Worm (Caenorhabditis elegans) whole organism, L4 larva: Measurements from ENCODE around the gene nlp-21.

Experiments used
- D1046.2 ChIP-seq: fragments of 200-800 bp; sonication (Bioruptor generic); IDR thresholded peaks from 2 replicates; pipeline ENCODE4 v1.3.6; 2022; ENCODE audit warnings: missing genetic modification characterization, missing compliant biosample characterization
- F37D6.2 ChIP-seq: sonication (generic microtip); optimal IDR thresholded peaks from 2 replicates; lab custom pipeline; 2016; ENCODE audit warnings: mild to moderate bottlenecking, missing genetic modification characterization, missing compliant biosample characterization
- R02D3.7 ChIP-seq: fragments of 150-350 bp; sonication (generic microtip); optimal IDR thresholded peaks from 3 replicates; lab custom pipeline; 2014; ENCODE audit warnings: missing biosample characterization, missing genetic modification characterization
- T26A8.4 ChIP-seq: fragments of 200-800 bp; sonication (Bioruptor generic); IDR thresholded peaks from 2 replicates; pipeline ENCODE4 v1.3.6; 2022; ENCODE audit warnings: missing genetic modification characterization, missing compliant biosample characterization
- Y48G9A.11 ChIP-seq: fragments of 200-800 bp; sonication (Bioruptor generic); IDR thresholded peaks from 2 replicates; pipeline ENCODE4 v1.3.6; 2022; ENCODE audit warnings: missing genetic modification reagents, missing genetic modification characterization, missing compliant biosample characterization
- Y5F2A.4 ChIP-seq: fragments of 200-800 bp; sonication (Bioruptor generic); optimal IDR thresholded peaks from 2 replicates; lab custom pipeline; 2018; ENCODE audit warnings: mild to moderate bottlenecking, missing genetic modification characterization, missing compliant biosample characterization
- ZK337.2 ChIP-seq: fragments of 200-800 bp; sonication (Bioruptor generic); IDR thresholded peaks from 2 replicates; pipeline ENCODE4 v1.3.6; 2022; ENCODE audit warnings: missing genetic modification reagents, missing genetic modification characterization, missing compliant biosample characterization
- ZK546.5 ChIP-seq, 2 experiments: sonication (generic microtip); optimal IDR thresholded peaks; 2 replicates each; lab custom pipeline; 2017; ENCODE audit warnings: missing biosample characterization in 2 of 2, missing genetic modification characterization in 2 of 2
- arid-1 ChIP-seq: fragments of 200-800 bp; sonication (Bioruptor generic); conservative IDR thresholded peaks from 2 replicates; pipeline ENCODE4 v1.3.6; 2022; ENCODE audit warnings: missing genetic modification reagents, missing genetic modification characterization, missing compliant biosample characterization
- ceh-28 ChIP-seq: fragments of 150-350 bp; optimal IDR thresholded peaks from 2 replicates; lab custom pipeline; 2014; ENCODE audit warnings: missing biosample characterization, missing genetic modification reagents, missing genetic modification characterization
- ceh-44 ChIP-seq: fragments of 200-800 bp; sonication (Bioruptor generic); IDR thresholded peaks from 2 replicates; pipeline ENCODE4 v1.3.6; 2022; ENCODE audit warnings: missing genetic modification reagents, missing genetic modification characterization, missing compliant biosample characterization
- daf-12 ChIP-seq: fragments of 150-350 bp; optimal IDR thresholded peaks from 2 replicates; lab custom pipeline; 2014; ENCODE audit warnings: missing biosample characterization, missing genetic modification reagents, missing genetic modification characterization
- dmd-6 ChIP-seq: fragments of 200-800 bp; sonication (Bioruptor generic); IDR thresholded peaks from 2 replicates; pipeline ENCODE4 v1.3.6; 2022; ENCODE audit warnings: missing genetic modification reagents, missing genetic modification characterization, missing compliant biosample characterization
- dmd-8 ChIP-seq: fragments of 200-800 bp; sonication (Bioruptor generic); IDR thresholded peaks from 2 replicates; pipeline ENCODE4 v1.3.6; 2022; ENCODE audit warnings: missing genetic modification characterization, missing compliant biosample characterization
- dpl-1 ChIP-seq: fragments of 150-350 bp; optimal IDR thresholded peaks from 2 replicates; lab custom pipeline; 2014; ENCODE audit warnings: missing biosample characterization, missing genetic modification reagents, missing genetic modification characterization
- duxl-1 ChIP-seq: sonication (generic microtip); optimal IDR thresholded peaks from 2 replicates; lab custom pipeline; 2016; ENCODE audit warnings: mild to moderate bottlenecking, missing genetic modification characterization, moderate library complexity, missing compliant biosample characterization; ENCODE audit not compliant: poor library complexity
- dve-1 ChIP-seq: sonication (generic microtip); optimal IDR thresholded peaks from 2 replicates; lab custom pipeline; 2017; ENCODE audit warnings: antibody characterized with exemption, mild to moderate bottlenecking, missing genetic modification characterization, missing compliant biosample characterization; ENCODE audit not compliant: insufficient read depth
- egl-27 ChIP-seq: sonication (generic microtip); optimal IDR thresholded peaks from 3 replicates; lab custom pipeline; 2017; ENCODE audit warnings: missing biosample characterization, missing genetic modification reagents, missing genetic modification characterization
- fkh-10 ChIP-seq: fragments of 150-350 bp; optimal IDR thresholded peaks from 2 replicates; lab custom pipeline; 2014; ENCODE audit warnings: missing biosample characterization, missing genetic modification reagents, missing genetic modification characterization
- hlh-11 ChIP-seq: fragments of 200-800 bp; sonication (Bioruptor generic); optimal IDR thresholded peaks from 2 replicates; lab custom pipeline; 2018; ENCODE audit warnings: mild to moderate bottlenecking, missing genetic modification characterization, missing compliant biosample characterization
- hlh-30 ChIP-seq: sonication (generic microtip); optimal IDR thresholded peaks from 2 replicates; lab custom pipeline; 2017; ENCODE audit warnings: antibody characterized with exemption, mild to moderate bottlenecking, missing genetic modification characterization, missing compliant biosample characterization; ENCODE audit not compliant: insufficient read depth
- hmg-1.1 ChIP-seq: fragments of 200-800 bp; sonication (Bioruptor generic); IDR thresholded peaks from 2 replicates; pipeline ENCODE4 v1.3.6; 2022; ENCODE audit warnings: missing genetic modification reagents, missing genetic modification characterization, missing compliant biosample characterization
- lin-13 ChIP-seq: fragments of 150-350 bp; optimal IDR thresholded peaks from 2 replicates; lab custom pipeline; 2014; ENCODE audit warnings: missing biosample characterization, missing genetic modification reagents, missing genetic modification characterization
- lir-3 ChIP-seq: sonication (generic microtip); optimal IDR thresholded peaks from 2 replicates; lab custom pipeline; 2016; ENCODE audit warnings: mild to moderate bottlenecking, missing genetic modification characterization, missing compliant biosample characterization
- lsy-2 ChIP-seq, 2 experiments: fragments of 150-350 bp in 1 of 2; sonication (generic microtip) in 1 of 2; optimal IDR thresholded peaks; 2 replicates each; lab custom pipeline; 2014 to 2017; ENCODE audit warnings: missing biosample characterization in 2 of 2, missing genetic modification characterization in 2 of 2
- madf-5 ChIP-seq, 2 experiments: fragments of 200-800 bp; sonication (Bioruptor generic); IDR thresholded peaks; 2 replicates each; pipeline ENCODE4 v1.3.6; 2022; ENCODE audit warnings: missing compliant biosample characterization in 2 of 2, missing genetic modification characterization in 2 of 2
- mep-1 ChIP-seq: fragments of 150-350 bp; sonication (generic microtip); optimal IDR thresholded peaks from 3 replicates; lab custom pipeline; 2014; ENCODE audit warnings: missing biosample characterization, missing genetic modification characterization
- mes-2 ChIP-seq: sonication (generic microtip); optimal IDR thresholded peaks from 2 replicates; lab custom pipeline; 2016; ENCODE audit warnings: missing genotype, mild to moderate bottlenecking, missing genetic modification characterization, missing compliant biosample characterization; ENCODE audit not compliant: poor library complexity, severe bottlenecking
- mxl-3 ChIP-seq: fragments of 200-800 bp; sonication (Bioruptor generic); optimal IDR thresholded peaks from 2 replicates; lab custom pipeline; 2018; ENCODE audit warnings: mild to moderate bottlenecking, missing genetic modification characterization, missing compliant biosample characterization
- nhr-28 ChIP-seq: fragments of 150-350 bp; optimal IDR thresholded peaks from 2 replicates; lab custom pipeline; 2014; ENCODE audit warnings: missing biosample characterization, missing genetic modification characterization
- nhr-76 ChIP-seq: fragments of 150-350 bp; optimal IDR thresholded peaks from 2 replicates; lab custom pipeline; 2014; ENCODE audit warnings: missing biosample characterization, missing genetic modification characterization
- spr-1 ChIP-seq: sonication (generic microtip); optimal IDR thresholded peaks from 2 replicates; lab custom pipeline; 2016; ENCODE audit warnings: mild to moderate bottlenecking, missing genetic modification characterization, missing compliant biosample characterization
- unc-39 ChIP-seq: sonication (generic microtip); optimal IDR thresholded peaks from 2 replicates; lab custom pipeline; 2017; ENCODE audit warnings: missing biosample characterization, missing genetic modification characterization
- unc-62 ChIP-seq, 3 experiments: fragments of 150-350 bp in 1 of 3; sonication (generic microtip); optimal IDR thresholded peaks in 2 of 3; peaks in 1 of 3; 1 replicate in 1 of 3; 2 replicates in 2 of 3; lab custom pipeline; 2014 to 2017; ENCODE audit warnings: missing biosample characterization in 3 of 3, missing genetic modification characterization in 3 of 3, missing genetic modification reagents in 3 of 3, missing genotype in 1 of 3
- zfp-3 ChIP-seq: fragments of 200-800 bp; sonication (Bioruptor generic); conservative IDR thresholded peaks from 2 replicates; pipeline ENCODE4 v1.3.6; 2022; ENCODE audit warnings: missing genetic modification reagents, missing genetic modification characterization, missing compliant biosample characterization

The nlp-21 gene

DNA sequence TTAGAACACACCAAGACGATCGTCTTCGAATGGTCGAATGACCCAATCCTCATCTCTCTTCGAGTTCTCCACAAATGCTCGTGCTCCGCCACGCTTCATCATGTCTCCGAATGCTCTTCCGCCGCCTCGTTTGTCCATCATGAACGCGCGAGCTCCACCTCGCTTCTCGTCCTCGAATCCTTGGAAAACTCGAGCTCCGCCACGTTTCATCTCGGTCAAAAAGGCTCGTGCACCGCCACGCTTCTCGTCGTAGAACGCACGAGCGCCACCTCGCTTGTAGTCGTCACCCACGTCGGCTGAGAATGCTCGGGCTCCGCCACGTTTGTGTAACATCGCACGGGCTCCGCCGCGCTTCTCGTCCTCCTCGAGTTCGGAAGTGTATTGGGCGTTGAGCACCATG lies 3.7 kb downstream of the nlp-21 start (continued):
- no peak for TF ChIP-seq ceh-44 (GFP tag; lab: Robert Waterston, UW)
- TF ChIP-seq F37D6.2 (tag; lab: Kevin White, UChicago): no peak
- TF ChIP-seq ZK337.2: 0 out of 2 replicates have a peak, but pooled peaks have one; percentile 3
- 0 out of 2 replicates have a peak, but pooled peaks have one; percentile 26 for TF ChIP-seq D1046.2 (GFP tag; lab: Robert Waterston, UW)
- no peak for TF ChIP-seq arid-1 (GFP tag; lab: Robert Waterston, UW)
- no peak for TF ChIP-seq R02D3.7 (tag; lab: Kevin White, UChicago)
- no peak for TF ChIP-seq zfp-3 (GFP tag; lab: Robert Waterston, UW)
- TF ChIP-seq lsy-2 (tag; optimal IDR thresholded peaks at IDR 0.05; lab: Kevin White, UChicago): no peak
- no peak for TF ChIP-seq T26A8.4 (GFP tag; lab: Robert Waterston, UW)
- no peak for TF ChIP-seq lin-13 (GFP tag; lab: Kevin White, UChicago)
- no peak for TF ChIP-seq lir-3 (tag; lab: Kevin White, UChicago)

DNA sequence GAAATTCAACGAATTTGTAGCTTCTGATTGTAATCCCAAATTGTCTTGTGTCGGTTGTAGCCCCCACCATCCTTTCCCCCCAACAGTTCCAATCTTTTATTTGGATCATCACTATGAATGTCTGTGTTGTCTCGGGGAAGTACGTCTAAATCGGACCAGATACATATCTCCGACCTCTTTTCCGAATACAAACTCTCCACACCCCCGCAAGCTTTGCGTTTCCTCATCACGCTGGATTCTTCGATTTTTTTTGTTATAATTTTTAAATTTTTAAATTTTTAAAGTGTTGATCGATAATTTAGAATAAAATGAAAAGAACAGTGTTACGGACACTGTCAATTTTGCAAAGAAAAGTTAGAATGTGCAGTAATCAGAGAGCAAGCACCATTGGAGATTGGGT lies 11.1 kb downstream of the nlp-21 start, which contains the start of gene subs-4:
subs-4 (plus strand) TSS at position 301 of the 400 bp plus-strand sequence.
- TF ChIP-seq unc-62 (GFP tag; optimal IDR thresholded peaks at IDR 0.05 in 1 of 2; lab: Kevin White, UChicago) (peak in 1 of 2 experiments; percentile 4), unc-62 (tag; optimal IDR thresholded peaks at IDR 0.05; lab: Kevin White, UChicago) (no peak), daf-12 (tag; lab: Kevin White, UChicago) (no peak)

DNA sequence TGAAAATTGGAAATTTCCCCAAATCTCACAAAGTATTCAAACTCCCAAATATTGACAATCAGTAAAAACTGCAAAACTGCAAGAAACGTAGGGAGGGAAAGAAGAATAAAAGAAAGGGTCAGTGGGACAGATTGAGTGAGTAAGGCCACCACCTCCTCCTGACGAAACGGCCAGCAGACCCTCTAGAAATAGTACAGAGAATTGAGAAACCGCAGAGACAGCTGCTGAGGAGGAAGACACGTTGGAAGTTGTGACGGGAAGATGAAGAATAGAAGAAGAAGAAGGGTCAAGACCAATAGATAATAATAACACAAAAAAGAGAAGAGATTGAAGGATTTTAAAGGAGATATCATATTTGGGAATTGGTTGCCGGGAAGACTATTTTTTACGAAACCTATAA lies 12.5 kb downstream of the nlp-21 start:
- no peak for TF ChIP-seq daf-12 (tag; lab: Kevin White, UChicago)
- TF ChIP-seq nhr-28 (tag; lab: Kevin White, UChicago): peak; percentile 21
- TF ChIP-seq mxl-3: peak; percentile 88
- TF ChIP-seq fkh-10 (GFP tag; lab: Kevin White, UChicago): peak; percentile 31
- no peak for TF ChIP-seq Y5F2A.4 (GFP tag; lab: Kevin White, UChicago)
- TF ChIP-seq ceh-44 (GFP tag; lab: Robert Waterston, UW): no peak
- 0 out of 2 replicates have a peak, but pooled peaks have one; percentile 8 for TF ChIP-seq hmg-1.1 (GFP tag; lab: Robert Waterston, UW)
- no peak for TF ChIP-seq ZK546.5 (tag; optimal IDR thresholded peaks at IDR 0.05; lab: Kevin White, UChicago)
- no peak for TF ChIP-seq spr-1
- TF ChIP-seq hlh-11 (tag; lab: Kevin White, UChicago): peak; percentile 58
- TF ChIP-seq dve-1 (tag; lab: Kevin White, UChicago): no peak
- no peak for TF ChIP-seq ceh-28 (tag; lab: Kevin White, UChicago)
- TF ChIP-seq unc-39 (tag; lab: Kevin White, UChicago): no peak
- TF ChIP-seq dpl-1: no peak
- TF ChIP-seq duxl-1: no peak
- no peak for TF ChIP-seq madf-5 (GFP tag; IDR thresholded peaks at IDR 0.05; lab: Robert Waterston, UW)
- TF ChIP-seq Y48G9A.11 (GFP tag; lab: Robert Waterston, UW): no peak
- no peak for TF ChIP-seq nhr-76 (tag; lab: Kevin White, UChicago)
- peak in 1 of 2 experiments; percentile 23 for TF ChIP-seq lsy-2 (tag; optimal IDR thresholded peaks at IDR 0.05; lab: Kevin White, UChicago)
- TF ChIP-seq mes-2 (tag; lab: Kevin White, UChicago): peak; percentile 27
- TF ChIP-seq hlh-30 (tag; lab: Kevin White, UChicago): peak; percentile 33
- TF ChIP-seq mep-1 (tag; lab: Kevin White, UChicago): peak; percentile 28
- no peak for TF ChIP-seq egl-27 (tag; lab: Kevin White, UChicago)
- no peak for TF ChIP-seq dmd-8 (GFP tag; lab: Robert Waterston, UW)
- TF ChIP-seq T26A8.4 (GFP tag; lab: Robert Waterston, UW): no peak
- TF ChIP-seq dmd-6 (GFP tag; lab: Robert Waterston, UW): no peak
- no peak for TF ChIP-seq arid-1 (GFP tag; lab: Robert Waterston, UW)
